Worm (Caenorhabditis elegans): ENCODE data around the gene mdf-2.

Gene mdf-2

DNA sequence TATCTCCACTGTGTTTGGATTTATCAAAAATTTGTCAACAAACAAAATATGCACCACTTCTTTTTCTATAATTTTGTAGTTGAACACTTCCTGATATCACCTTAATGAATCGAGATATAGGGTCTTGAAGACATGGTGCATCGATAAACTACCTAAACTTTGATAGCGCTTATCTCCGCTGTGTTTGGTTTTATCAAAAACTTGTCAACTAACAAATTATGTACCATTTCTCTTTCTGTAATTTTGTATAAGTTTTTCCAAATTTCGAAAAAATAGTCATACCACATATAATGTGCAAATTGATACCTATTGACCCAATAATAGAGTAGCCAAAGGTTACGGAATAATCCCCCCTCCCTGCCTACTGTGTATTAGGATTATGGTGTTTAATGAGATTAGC lies 10.8 kb downstream of the mdf-2 start:
- TF ChIP-seq ztf-4 (tag; optimal IDR thresholded peaks at IDR 0.05) (no peak), R02D3.7 (tag; optimal IDR thresholded peaks at IDR 0.05) (no peak), mbf-1 (tag; optimal IDR thresholded peaks at IDR 0.05) (no peak), alr-1 (tag; optimal IDR thresholded peaks at IDR 0.05) (no peak), nhr-25 (tag; optimal IDR thresholded peaks at IDR 0.05) (no peak), ztf-1 (GFP tag; conservative IDR thresholded peaks at IDR 0.05) (no peak), aly-2 (tag; optimal IDR thresholded peaks at IDR 0.05) (no peak), ceh-82 (tag; optimal IDR thresholded peaks at IDR 0.05) (no peak), lsy-2 (tag; optimal IDR thresholded peaks at IDR 0.05) (no peak), blmp-1 (tag; optimal IDR thresholded peaks at IDR 0.05; ENCODE audit: insufficient read depth) (no peak), F13H6.1 (tag; optimal IDR thresholded peaks at IDR 0.05) (no peak), zag-1 (tag; optimal IDR thresholded peaks at IDR 0.05) (no peak)

DNA sequence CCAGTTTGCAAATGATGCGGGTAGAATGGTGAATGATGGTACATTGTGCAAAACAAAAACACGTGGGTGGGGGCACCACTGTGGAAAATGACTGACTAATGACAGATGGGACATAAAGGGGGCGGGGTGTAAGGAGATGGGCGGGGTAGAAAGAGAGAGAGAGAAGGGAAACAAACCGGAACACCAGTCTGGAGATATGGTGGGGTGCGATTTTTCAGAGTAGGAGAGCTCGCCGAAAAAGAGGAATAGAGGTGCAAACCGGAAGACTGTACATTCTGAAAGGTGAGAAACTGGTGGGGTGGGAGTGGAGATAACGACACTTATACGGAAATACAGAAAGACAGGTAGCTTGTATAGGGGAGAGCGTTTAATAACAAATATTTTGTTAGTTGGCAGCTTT lies 12.8 kb downstream of the mdf-2 start, which contains the start of gene ngn-1:
TSS of gene ngn-1 (minus strand) at position 101 of the 400 bp plus-strand sequence.
- TF ChIP-seq R02D3.7 (tag; optimal IDR thresholded peaks at IDR 0.05), result no peak
- TF ChIP-seq elt-3 (tag; optimal IDR thresholded peaks at IDR 0.05), result no peak
- no peak for TF ChIP-seq unc-55 (GFP tag; optimal IDR thresholded peaks at IDR 0.05)
- TF ChIP-seq sma-9 (GFP tag; optimal IDR thresholded peaks at IDR 0.05), result no peak
- TF ChIP-seq sma-9 (tag; optimal IDR thresholded peaks at IDR 0.05), result no peak
- TF ChIP-seq crh-2 (tag; optimal IDR thresholded peaks at IDR 0.05), result no peak
- no peak for TF ChIP-seq egl-27 (tag; optimal IDR thresholded peaks at IDR 0.05)
- TF ChIP-seq F13H6.1 (tag; optimal IDR thresholded peaks at IDR 0.05), result no peak
- no peak for TF ChIP-seq ztf-4 (tag; optimal IDR thresholded peaks at IDR 0.05)

DNA sequence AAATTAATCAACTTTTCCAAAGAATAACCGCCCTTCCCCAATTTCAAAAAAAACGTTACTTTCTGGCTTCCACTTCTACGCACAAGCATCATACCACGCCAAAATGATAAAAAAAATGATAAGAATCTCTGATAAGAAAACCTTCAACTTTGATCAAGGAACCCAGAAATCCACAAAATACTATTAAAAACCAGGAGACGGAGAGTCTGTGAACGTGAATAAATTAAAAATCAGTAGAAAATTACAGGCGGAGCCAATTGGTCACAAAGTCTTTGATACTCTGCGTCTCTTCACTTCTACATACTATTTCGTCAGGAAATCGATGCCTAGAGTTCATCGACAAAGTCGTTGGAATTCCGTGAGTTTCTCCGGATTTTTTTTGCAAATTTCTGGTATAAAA lies 22.3 kb downstream of the mdf-2 start, which contains the start of gene smf-3:
TSS of gene smf-3 (plus strand) at position 259 of the 400 bp plus-strand sequence.
- TF ChIP-seq elt-3 (tag; optimal IDR thresholded peaks at IDR 0.05), result no peak
- TF ChIP-seq crh-2 (tag; optimal IDR thresholded peaks at IDR 0.05), result peak; percentile 53
- peak; percentile 15 for TF ChIP-seq gmeb-1 (tag; optimal IDR thresholded peaks at IDR 0.05)
- TF ChIP-seq fos-1 (tag; optimal IDR thresholded peaks at IDR 0.05), result peak; percentile 85
- peak; percentile 26 for TF ChIP-seq F13H6.1 (tag; optimal IDR thresholded peaks at IDR 0.05)

DNA sequence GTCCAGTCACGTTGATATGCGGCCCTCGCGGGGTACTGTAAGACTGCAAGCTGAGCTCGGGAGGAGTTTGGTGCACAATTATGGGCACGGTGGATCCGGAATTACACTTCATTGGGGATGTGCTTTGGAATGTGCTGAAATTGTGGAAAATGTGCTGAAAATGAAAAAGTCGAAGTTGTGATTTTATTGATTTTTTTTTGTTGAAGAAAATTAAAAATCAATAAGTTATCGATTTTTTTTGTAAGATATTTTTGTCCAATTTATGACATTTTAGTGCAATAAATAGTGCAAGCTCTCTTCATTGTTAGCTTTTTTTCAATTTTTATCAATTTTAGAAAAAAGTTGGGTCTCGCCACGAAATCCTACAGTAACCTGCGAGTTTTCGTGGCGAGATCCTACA lies 24.1 kb downstream of the mdf-2 start:
- TF ChIP-seq lsy-2 (tag; optimal IDR thresholded peaks at IDR 0.05) (no peak), lin-39 (tag; optimal IDR thresholded peaks at IDR 0.05) (no peak), C34F6.9 (tag; optimal IDR thresholded peaks at IDR 0.05) (no peak), nhr-237 (tag; optimal IDR thresholded peaks at IDR 0.05) (no peak), unc-55 (GFP tag; optimal IDR thresholded peaks at IDR 0.05) (no peak), gmeb-1 (tag; optimal IDR thresholded peaks at IDR 0.05) (no peak), dmd-4 (tag; optimal IDR thresholded peaks at IDR 0.05) (no peak), mdl-1 (tag; optimal IDR thresholded peaks at IDR 0.05) (no peak), alr-1 (tag; optimal IDR thresholded peaks at IDR 0.05) (no peak), nhr-10 (tag; optimal IDR thresholded peaks at IDR 0.05) (no peak), nhr-12 (tag; optimal IDR thresholded peaks at IDR 0.05) (no peak), elt-1 (tag; optimal IDR thresholded peaks at IDR 0.05) (no peak), nhr-23 (tag; optimal IDR thresholded peaks at IDR 0.05) (no peak), ZK546.5 (tag; optimal IDR thresholded peaks at IDR 0.05) (no peak), Y55F3AM.14 (GFP tag; optimal IDR thresholded peaks at IDR 0.05) (no peak)

DNA sequence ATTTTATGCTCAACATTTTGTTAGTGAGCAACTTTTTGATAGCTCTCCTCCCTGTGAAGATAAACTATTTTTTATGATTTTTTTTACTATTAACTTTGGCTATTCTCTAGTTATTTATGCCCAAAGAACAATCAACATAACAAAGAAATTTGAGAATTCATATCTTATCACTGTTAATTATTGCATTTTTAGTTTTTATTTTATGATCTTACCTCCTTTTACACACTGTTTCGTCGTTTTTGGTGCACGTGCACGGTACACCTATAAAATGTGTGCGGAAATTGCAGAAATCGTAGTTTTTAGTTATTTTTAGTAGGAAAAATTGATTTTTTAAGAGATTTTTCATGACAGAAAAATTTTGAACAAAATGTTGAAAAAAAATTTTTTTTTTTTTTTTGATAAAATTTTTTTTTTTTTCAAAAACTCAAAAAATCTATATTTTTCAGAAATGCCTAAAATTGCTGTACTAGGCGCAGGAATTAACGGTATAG lies 27.1 kb downstream of the mdf-2 start, which contains the start of gene daao-1:
TSS of gene daao-1 (plus strand) at position 441 of the 491 bp plus-strand sequence.
- TF ChIP-seq nhr-6 (tag; optimal IDR thresholded peaks at IDR 0.05), result no peak
- TF ChIP-seq elt-1 (tag; optimal IDR thresholded peaks at IDR 0.05), result no peak
- no peak for TF ChIP-seq ztf-11 (tag; optimal IDR thresholded peaks at IDR 0.05)
- TF ChIP-seq ceh-16 (tag; optimal IDR thresholded peaks at IDR 0.05), result no peak
- TF ChIP-seq nhr-237 (tag; optimal IDR thresholded peaks at IDR 0.05), result no peak
- no peak for TF ChIP-seq peb-1 (tag; optimal IDR thresholded peaks at IDR 0.05)
- no peak for TF ChIP-seq skn-1 (tag; optimal IDR thresholded peaks at IDR 0.05)
- no peak for TF ChIP-seq lsy-2 (tag; optimal IDR thresholded peaks at IDR 0.05)
- no peak for TF ChIP-seq egl-27 (tag; optimal IDR thresholded peaks at IDR 0.05)
- no peak for TF ChIP-seq aly-2 (tag; optimal IDR thresholded peaks at IDR 0.05)
- no peak for TF ChIP-seq nhr-12 (tag; optimal IDR thresholded peaks at IDR 0.05)
- no peak for TF ChIP-seq mab-5 (tag; optimal IDR thresholded peaks at IDR 0.05)

Data from whole organism, L2 larva.